Fruit fly (Drosophila melanogaster): ENCODE data around the gene yem.

yem gene

DNA sequence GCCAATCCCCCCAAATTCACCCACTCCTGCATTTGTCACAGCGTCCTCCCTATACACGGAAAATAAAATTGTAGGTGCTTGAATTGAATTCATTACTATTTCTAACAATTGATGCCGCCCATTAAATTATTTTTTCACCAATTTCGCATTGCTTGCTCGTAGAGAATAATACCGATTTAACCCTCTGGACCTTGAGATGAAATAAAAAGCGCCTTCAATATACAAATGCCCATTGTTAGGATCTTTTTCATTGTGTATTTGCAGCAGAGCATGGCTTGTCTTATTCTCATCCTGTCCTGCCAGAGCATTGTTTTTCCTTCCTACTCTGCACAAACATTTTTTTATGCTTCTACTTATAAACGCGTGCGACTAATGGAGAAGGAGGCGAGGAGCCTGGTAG is 31.1 kb downstream of the yem start (continued):
- no peak; the same call in 1 of the 2 replicates for TF ChIP-seq Drgx (GFP tag; IDR thresholded peaks at IDR 0.05)

- TF ChIP-seq repo (GFP tag; optimal IDR thresholded peaks at IDR 0.05) (peak; percentile 4), Bdp1 (GFP tag; optimal IDR thresholded peaks at IDR 0.05) (no peak), Sox100B (GFP tag; optimal IDR thresholded peaks at IDR 0.05) (peak; percentile 41), Doc2 (GFP tag; IDR thresholded peaks at IDR 0.05) (no peak; the same call in 1 of the 2 replicates), amos (GFP tag; IDR thresholded peaks at IDR 0.05; ENCODE audit: partially characterized antibody) (no peak), D19B (GFP tag; optimal IDR thresholded peaks at IDR 0.05) (peak; percentile 27), sqz (GFP tag; optimal IDR thresholded peaks at IDR 0.05) (no peak), CG1603 (tag; optimal IDR thresholded peaks at IDR 0.05) (peak; percentile 40), ranshi (GFP tag; IDR thresholded peaks at IDR 0.05) (peak; percentile 42; the same call in 1 of the 2 replicates), CG13424 (tag; optimal IDR thresholded peaks at IDR 0.05) (no peak), CG9817 (tag; optimal IDR thresholded peaks at IDR 0.05) (peak; percentile 12), run (tag; optimal IDR thresholded peaks at IDR 0.05) (peak; percentile 21), YL-1 (GFP tag; optimal IDR thresholded peaks at IDR 0.05) (no peak), HLH54F (GFP tag; optimal IDR thresholded peaks at IDR 0.05) (no peak), CG17359 (tag; optimal IDR thresholded peaks at IDR 0.05) (peak; percentile 20), cg (GFP tag; optimal IDR thresholded peaks at IDR 0.05) (no peak), insv (GFP tag; optimal IDR thresholded peaks at IDR 0.05) (no peak), Spps (tag; optimal IDR thresholded peaks at IDR 0.05) (no peak), chn (GFP tag; optimal IDR thresholded peaks at IDR 0.05) (no peak), row (GFP tag; IDR thresholded peaks at IDR 0.05) (no peak), CG4328 (GFP tag; optimal IDR thresholded peaks at IDR 0.05) (no peak), Tbp (GFP tag; optimal IDR thresholded peaks at IDR 0.05) (no peak), zf30C (GFP tag; optimal IDR thresholded peaks at IDR 0.05) (no peak), vvl (GFP tag; IDR thresholded peaks at IDR 0.05) (peak; percentile 51), Nf-YB (GFP tag; optimal IDR thresholded peaks at IDR 0.05) (no peak), CG8944 (GFP tag; optimal IDR thresholded peaks at IDR 0.05) (peak; percentile 35), gcm (GFP tag; optimal IDR thresholded peaks at IDR 0.05) (no peak), crol (GFP tag; IDR thresholded peaks at IDR 0.05) (no peak), sim (GFP tag; IDR thresholded peaks at IDR 0.05) (no peak), Sin3A (optimal IDR thresholded peaks at IDR 0.05) (no peak), CG12071 (GFP tag; optimal IDR thresholded peaks at IDR 0.05) (peak; percentile 39), CG12219 (GFP tag; optimal IDR thresholded peaks at IDR 0.05) (no peak), ATbp (GFP tag; optimal IDR thresholded peaks at IDR 0.05) (no peak), CG6689 (GFP tag; IDR thresholded peaks at IDR 0.05) (peak; percentile 40; the same call in 1 of the 2 replicates), CG15269 (tag; optimal IDR thresholded peaks at IDR 0.05) (no peak), ewg (GFP tag; optimal IDR thresholded peaks at IDR 0.05) (no peak), CG17912 (GFP tag; optimal IDR thresholded peaks at IDR 0.05) (no peak), Nf-YA (GFP tag; IDR thresholded peaks at IDR 0.05) (no peak), ham (GFP tag; IDR thresholded peaks at IDR 0.05) (no peak), Side (GFP tag; optimal IDR thresholded peaks at IDR 0.05) (no peak), tin (GFP tag; optimal IDR thresholded peaks at IDR 0.05) (peak; percentile 55), so (GFP tag; IDR thresholded peaks at IDR 0.05) (no peak), CG4282 (GFP tag; optimal IDR thresholded peaks at IDR 0.05) (no peak), Scr (GFP tag; IDR thresholded peaks at IDR 0.05; ENCODE audit: partially characterized antibody) (no peak), grn (GFP tag; optimal IDR thresholded peaks at IDR 0.05) (no peak), Blimp-1 (GFP tag; optimal IDR thresholded peaks at IDR 0.05) (peak; percentile 23), CG6854 (GFP tag; optimal IDR thresholded peaks at IDR 0.05) (peak; percentile 50), hkb (optimal IDR thresholded peaks at IDR 0.05) (no peak), hkb (GFP tag; IDR thresholded peaks at IDR 0.05) (peak; percentile 73; the same call in 1 of the 2 replicates), CG34376 (GFP tag; optimal IDR thresholded peaks at IDR 0.05) (peak; percentile 13)
These were observed 33.0 kb downstream of the yem start for dm6 chr3R:29089662-29090007.

All from whole organism, embryonic.